Fruit fly (Drosophila melanogaster): ENCODE data around the gene CG32148.

DNA sequence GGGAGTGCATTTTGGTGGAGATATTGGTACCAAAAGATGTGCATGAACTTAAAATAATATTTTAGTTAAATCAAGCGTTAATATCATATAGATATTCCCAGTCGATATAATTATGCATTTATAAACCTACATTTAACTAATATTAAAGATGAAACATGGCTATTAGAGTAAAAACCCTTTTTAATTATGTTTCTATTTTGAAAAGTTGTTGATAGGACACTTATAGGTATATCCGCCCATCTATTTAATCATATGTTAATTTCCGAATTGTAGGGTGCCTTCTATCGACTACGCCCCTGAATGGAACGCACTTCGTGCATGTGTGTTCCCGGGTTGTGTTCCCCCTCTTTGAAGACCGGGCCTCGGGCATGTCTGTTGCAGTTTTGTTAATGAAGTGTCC is 17.5 kb upstream of the CG32148 start:
- no peak for TF ChIP-seq lola (GFP tag; optimal IDR thresholded peaks at IDR 0.05)
- no peak for TF ChIP-seq pan (optimal IDR thresholded peaks at IDR 0.05)
- peak; percentile 16 for TF ChIP-seq h (GFP tag; optimal IDR thresholded peaks at IDR 0.05)
- no peak for TF ChIP-seq CG9705 (GFP tag; optimal IDR thresholded peaks at IDR 0.05)
- TF ChIP-seq fru (GFP tag; optimal IDR thresholded peaks at IDR 0.05) = no peak
- no peak for TF ChIP-seq dmrt93B (GFP tag; optimal IDR thresholded peaks at IDR 0.05)
- TF ChIP-seq Rel (GFP tag; optimal IDR thresholded peaks at IDR 0.05) = no peak
- TF ChIP-seq Rel (tag; optimal IDR thresholded peaks at IDR 0.05) = no peak
- TF ChIP-seq Dif (GFP tag; optimal IDR thresholded peaks at IDR 0.05; ENCODE audit: partially characterized antibody) = no peak

All from whole organism, wandering third instar larva.